Worm (Caenorhabditis elegans) whole organism, late embryonic: ENCODE measurements around the gene plc-2.

Experiments used
- C08G9.2 ChIP-seq: sonication (generic microtip); optimal IDR thresholded peaks from 2 replicates; lab custom pipeline; 2016; ENCODE audit warnings: mild to moderate bottlenecking, missing genetic modification characterization, moderate library complexity, missing compliant biosample characterization
- C38D4.7 ChIP-seq: fragments of 200-800 bp; sonication (Bioruptor generic); optimal IDR thresholded peaks from 2 replicates; lab custom pipeline; 2018; ENCODE audit warnings: mild to moderate bottlenecking, missing genetic modification characterization, moderate library complexity, missing compliant biosample characterization
- K09A11.1 ChIP-seq: sonication (generic microtip); optimal IDR thresholded peaks from 2 replicates; lab custom pipeline; 2017; ENCODE audit warnings: antibody characterized with exemption, mild to moderate bottlenecking, missing genetic modification characterization, missing compliant biosample characterization; ENCODE audit not compliant: insufficient read depth
- T23F11.4 ChIP-seq: fragments of 200-800 bp; sonication (Bioruptor generic); optimal IDR thresholded peaks from 2 replicates; lab custom pipeline; 2018; ENCODE audit warnings: mild to moderate bottlenecking, missing genetic modification characterization, missing compliant biosample characterization
- Y22D7AL.16 ChIP-seq: sonication (generic microtip); optimal IDR thresholded peaks from 2 replicates; lab custom pipeline; 2016; ENCODE audit warnings: missing genetic modification characterization, missing compliant biosample characterization
- ahr-1 ChIP-seq: sonication (generic microtip); optimal IDR thresholded peaks from 2 replicates; lab custom pipeline; 2016; ENCODE audit warnings: missing genetic modification characterization, missing compliant biosample characterization
- ceh-18 ChIP-seq: sonication (generic microtip); optimal IDR thresholded peaks from 2 replicates; lab custom pipeline; 2016; ENCODE audit warnings: missing genetic modification characterization, missing compliant biosample characterization
- ceh-22 ChIP-seq: sonication (generic microtip); optimal IDR thresholded peaks from 2 replicates; lab custom pipeline; 2017; ENCODE audit warnings: missing biosample characterization, missing genetic modification characterization
- ceh-24 ChIP-seq: sonication (generic microtip); optimal IDR thresholded peaks from 2 replicates; lab custom pipeline; 2016; ENCODE audit warnings: mild to moderate bottlenecking, missing genetic modification characterization, missing compliant biosample characterization
- ceh-30 ChIP-seq: fragments of 150-350 bp; optimal IDR thresholded peaks from 2 replicates; lab custom pipeline; 2014; ENCODE audit warnings: missing biosample characterization, missing genetic modification characterization
- ceh-48 ChIP-seq: sonication (generic microtip); optimal IDR thresholded peaks from 2 replicates; lab custom pipeline; 2016; ENCODE audit warnings: missing genetic modification characterization, inconsistent platforms, missing compliant biosample characterization
- ceh-6 ChIP-seq: fragments of 200-800 bp; sonication (Bioruptor generic); optimal IDR thresholded peaks from 2 replicates; lab custom pipeline; 2018; ENCODE audit warnings: mild to moderate bottlenecking, missing genetic modification characterization, missing compliant biosample characterization
- elt-2 ChIP-seq: sonication (generic microtip); optimal IDR thresholded peaks from 2 replicates; lab custom pipeline; 2016; ENCODE audit warnings: missing genetic modification reagents, missing genetic modification characterization, missing compliant biosample characterization
- elt-4 ChIP-seq: sonication (generic microtip); optimal IDR thresholded peaks from 2 replicates; lab custom pipeline; 2016; ENCODE audit warnings: missing genetic modification characterization, missing compliant biosample characterization
- ets-4 ChIP-seq: sonication (generic microtip); optimal IDR thresholded peaks from 2 replicates; lab custom pipeline; 2016; ENCODE audit warnings: missing genetic modification characterization, missing compliant biosample characterization
- eyg-1 ChIP-seq: sonication (generic microtip); optimal IDR thresholded peaks from 2 replicates; lab custom pipeline; 2016; ENCODE audit warnings: missing genotype, missing genetic modification characterization, missing compliant biosample characterization
- fkh-10 ChIP-seq: fragments of 150-350 bp; optimal IDR thresholded peaks from 2 replicates; lab custom pipeline; 2014; ENCODE audit warnings: missing biosample characterization, missing genetic modification reagents, missing genetic modification characterization
- fkh-6 ChIP-seq: sonication (generic microtip); optimal IDR thresholded peaks from 2 replicates; lab custom pipeline; 2016; ENCODE audit warnings: missing genetic modification characterization, missing compliant biosample characterization
- hlh-13 ChIP-seq: fragments of 200-800 bp; sonication (Bioruptor generic); optimal IDR thresholded peaks from 2 replicates; lab custom pipeline; 2018; ENCODE audit warnings: mild to moderate bottlenecking, missing genetic modification characterization, missing compliant biosample characterization
- hlh-8 ChIP-seq: sonication (generic microtip); optimal IDR thresholded peaks from 2 replicates; lab custom pipeline; 2016; ENCODE audit warnings: missing genotype, missing genetic modification characterization, missing compliant biosample characterization
- lim-6 ChIP-seq: sonication (generic microtip); optimal IDR thresholded peaks from 2 replicates; lab custom pipeline; 2016; ENCODE audit warnings: missing genetic modification characterization, missing compliant biosample characterization
- madf-2 ChIP-seq: sonication (generic microtip); optimal IDR thresholded peaks from 2 replicates; lab custom pipeline; 2017; ENCODE audit warnings: missing genetic modification characterization, missing compliant biosample characterization
- mec-3 ChIP-seq: sonication (generic microtip); optimal IDR thresholded peaks from 2 replicates; lab custom pipeline; 2016; ENCODE audit warnings: borderline replicate concordance, missing genetic modification characterization, missing compliant biosample characterization
- nhr-232 ChIP-seq: sonication (generic microtip); optimal IDR thresholded peaks from 2 replicates; lab custom pipeline; 2016; ENCODE audit warnings: missing genetic modification characterization, missing compliant biosample characterization
- pag-3 ChIP-seq: sonication (generic microtip); optimal IDR thresholded peaks from 2 replicates; lab custom pipeline; 2016; ENCODE audit warnings: missing compliant biosample characterization, missing genetic modification characterization, borderline replicate concordance
- pat-9 ChIP-seq: fragments of 200-800 bp; sonication (Bioruptor generic); optimal IDR thresholded peaks from 2 replicates; lab custom pipeline; 2018; ENCODE audit warnings: mild to moderate bottlenecking, missing genetic modification characterization, moderate library complexity, missing compliant biosample characterization
- pqm-1 ChIP-seq: sonication (generic microtip); optimal IDR thresholded peaks from 2 replicates; lab custom pipeline; 2016; ENCODE audit warnings: missing genetic modification characterization, missing compliant biosample characterization
- pros-1 ChIP-seq: fragments of 150-350 bp; optimal IDR thresholded peaks from 2 replicates; lab custom pipeline; 2014; ENCODE audit warnings: missing biosample characterization, missing genetic modification reagents, missing genetic modification characterization
- ref-2 ChIP-seq: sonication (generic microtip); optimal IDR thresholded peaks from 2 replicates; lab custom pipeline; 2016; ENCODE audit warnings: missing genetic modification characterization, missing compliant biosample characterization
- sox-2 ChIP-seq: fragments of 200-800 bp; sonication (Bioruptor generic); IDR thresholded peaks from 2 replicates; pipeline ENCODE4 v1.3.6; 2022; ENCODE audit warnings: missing genetic modification reagents, missing genetic modification characterization, missing compliant biosample characterization
- syd-9 ChIP-seq: sonication (generic microtip); optimal IDR thresholded peaks from 2 replicates; lab custom pipeline; 2016; ENCODE audit warnings: mild to moderate bottlenecking, missing genetic modification characterization, moderate library complexity, missing compliant biosample characterization
- unc-3 ChIP-seq, 2 experiments: fragments of 200-800 bp in 1 of 2; sonication (Bioruptor generic) in 1 of 2; sonication (generic microtip) in 1 of 2; conservative IDR thresholded peaks in 1 of 2; optimal IDR thresholded peaks in 1 of 2; 2 replicates each; pipeline versions ENCODE4 v1.3.6 to Lab custom; 2016 to 2022; ENCODE audit warnings: missing compliant biosample characterization in 2 of 2, missing genetic modification characterization in 2 of 2, missing genetic modification reagents in 1 of 2
- unc-55 ChIP-seq: sonication (generic microtip); optimal IDR thresholded peaks from 2 replicates; lab custom pipeline; 2017; ENCODE audit warnings: missing biosample characterization, missing genetic modification reagents, missing genetic modification characterization
- ztf-16 ChIP-seq: sonication (generic microtip); optimal IDR thresholded peaks from 2 replicates; lab custom pipeline; 2017; ENCODE audit warnings: missing genetic modification characterization, missing compliant biosample characterization

Gene plc-2

DNA sequence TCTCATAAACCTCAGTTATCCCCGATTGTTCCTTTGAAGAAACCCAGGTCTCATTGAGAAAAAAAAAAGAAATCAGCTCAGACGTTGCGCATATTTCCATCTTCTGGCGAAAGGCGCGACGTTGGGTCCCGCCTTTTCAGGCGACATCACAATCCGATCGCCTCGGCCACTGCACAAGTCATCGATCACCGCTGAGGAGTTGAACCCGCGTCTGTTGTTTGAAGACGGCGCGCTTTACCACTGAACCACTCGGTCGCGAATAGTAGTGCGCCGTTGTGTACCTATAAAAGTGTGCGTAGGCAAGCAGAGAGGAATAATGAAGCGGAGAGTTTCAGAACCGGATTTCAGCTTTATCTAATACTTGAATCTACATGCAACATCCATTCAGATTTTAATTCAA is 1.5 kb upstream of the plc-2 start, which contains the start of gene Y75B12B.11 (continued):
- TF ChIP-seq sox-2 (GFP tag; lab: Robert Waterston, UW) (peak; percentile 62; the same call in 1 of the 2 replicates), elt-4 (tag; lab: Kevin White, UChicago) (peak; percentile 82), ceh-6 (GFP tag; lab: Kevin White, UChicago) (peak; percentile 87), syd-9 (tag; lab: Kevin White, UChicago) (peak; percentile 91), C08G9.2 (tag; lab: Kevin White, UChicago) (peak; percentile 82), fkh-6 (tag; lab: Kevin White, UChicago) (peak; percentile 86), pqm-1 (tag; lab: Kevin White, UChicago) (peak; percentile 84), pat-9 (tag; lab: Kevin White, UChicago) (peak; percentile 88), hlh-8 (tag; lab: Kevin White, UChicago) (peak; percentile 84), fkh-10 (no peak), ceh-22 (tag; lab: Kevin White, UChicago) (no peak), ceh-18 (tag; lab: Kevin White, UChicago) (peak; percentile 78), pros-1 (tag; lab: Kevin White, UChicago) (peak; percentile 47), C38D4.7 (peak; percentile 86), ztf-16 (peak; percentile 84), elt-2 (tag; lab: Kevin White, UChicago) (peak; percentile 93), hlh-13 (GFP tag; lab: Kevin White, UChicago) (peak; percentile 75), lim-6 (tag; lab: Kevin White, UChicago) (peak; percentile 46), mec-3 (tag; lab: Kevin White, UChicago) (peak; percentile 26), Y22D7AL.16 (tag; lab: Kevin White, UChicago) (peak; percentile 77), T23F11.4 (GFP tag; lab: Kevin White, UChicago) (peak; percentile 89), K09A11.1 (tag; lab: Kevin White, UChicago) (peak; percentile 77), unc-55 (GFP tag; lab: Kevin White, UChicago) (peak; percentile 8), ceh-30 (tag; lab: Kevin White, UChicago) (peak; percentile 82)

DNA sequence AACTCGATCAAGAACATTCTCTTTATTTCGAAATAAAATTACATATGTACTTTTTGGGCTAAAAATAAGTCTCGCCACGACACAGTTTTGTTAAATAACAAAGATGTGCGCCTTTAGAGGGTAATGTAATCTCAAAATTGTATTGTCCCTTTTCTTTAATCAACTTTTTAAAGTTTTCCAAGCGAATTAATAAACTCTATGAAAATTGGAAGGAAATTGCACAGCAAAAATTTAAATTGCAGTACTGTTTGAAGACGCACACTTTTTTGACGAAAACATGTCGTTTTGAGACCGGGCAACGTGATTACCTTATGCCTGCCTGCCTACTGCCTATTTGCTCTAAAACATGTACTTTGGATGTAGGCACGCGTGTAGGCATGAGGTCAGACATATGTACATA is 401 bp upstream of the plc-2 start:
- TF ChIP-seq pag-3 (tag; lab: Kevin White, UChicago) (no peak), ceh-18 (tag; lab: Kevin White, UChicago) (no peak), ceh-24 (tag; lab: Kevin White, UChicago) (no peak), eyg-1 (tag; lab: Kevin White, UChicago) (no peak)

DNA sequence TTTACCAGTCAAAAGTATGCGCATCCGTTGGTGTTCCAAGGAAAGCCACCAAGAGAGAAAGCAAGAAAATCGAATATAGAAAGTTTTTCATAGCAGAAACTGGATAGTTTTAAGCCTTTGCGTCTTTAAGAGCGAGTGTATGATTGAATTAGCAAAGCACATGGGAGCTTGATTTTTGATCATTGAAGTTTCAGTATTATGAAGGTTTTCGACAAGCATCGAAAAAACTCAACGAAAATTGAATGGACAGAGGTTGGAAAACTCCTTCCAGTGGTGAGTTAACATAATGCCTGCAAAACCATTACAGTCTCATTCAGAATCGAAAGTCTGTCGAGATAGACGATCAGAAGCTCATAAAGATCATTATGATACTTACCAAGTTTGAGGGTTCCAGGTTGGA is 1.5 kb downstream of the plc-2 start, which contains the start of gene Y75B12B.13:
TSS of gene Y75B12B.13 (minus strand) at position 101 of the 400 bp plus-strand sequence.
- TF ChIP-seq ets-4 (tag; lab: Kevin White, UChicago) (no peak), ref-2 (tag; lab: Kevin White, UChicago) (no peak), ztf-16 (no peak), pqm-1 (tag; lab: Kevin White, UChicago) (no peak)

DNA sequence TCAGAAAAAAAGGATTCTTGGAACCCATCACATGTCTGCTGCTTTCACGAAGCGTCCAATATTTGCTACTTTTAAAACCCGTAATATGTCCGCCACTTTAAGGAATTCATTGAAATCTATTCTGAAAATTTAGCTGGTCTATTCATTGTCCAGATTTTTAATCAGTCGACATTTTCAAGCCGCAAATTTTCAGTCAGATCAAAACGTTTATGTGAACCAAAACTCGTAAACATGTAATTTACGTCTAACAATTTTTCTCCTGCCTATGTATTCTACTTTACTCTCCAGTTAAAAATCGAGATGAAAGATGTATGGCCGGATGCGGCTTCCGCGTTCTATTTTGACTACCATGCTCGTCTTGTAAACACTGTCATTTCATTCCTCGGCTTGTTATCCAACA is 5.6 kb downstream of the plc-2 start, which contains the start of gene srw-1:
TSS of gene srw-1 (plus strand) at position 301 of the 400 bp plus-strand sequence.
- TF ChIP-seq ahr-1 (tag; lab: Kevin White, UChicago) = no peak
- TF ChIP-seq unc-3 (GFP tag; conservative IDR thresholded peaks at IDR 0.05; lab: Robert Waterston, UW) = no peak
- TF ChIP-seq unc-3 (tag; optimal IDR thresholded peaks at IDR 0.05; lab: Kevin White, UChicago) = no peak
- TF ChIP-seq pag-3 (tag; lab: Kevin White, UChicago) = no peak
- TF ChIP-seq madf-2 (tag; lab: Kevin White, UChicago) = no peak
- no peak for TF ChIP-seq pros-1 (tag; lab: Kevin White, UChicago)
- TF ChIP-seq ceh-48 = no peak
- no peak for TF ChIP-seq nhr-232 (tag; lab: Kevin White, UChicago)
